Worm (Caenorhabditis elegans) whole organism, young adult: Measurements from ENCODE around the gene dnj-1.
A peak's percentile ranks its signal among the peaks of the same experiment; 100 is the strongest.

Source experiments
- B0035.1 ChIP-seq: sonication (generic microtip); optimal IDR thresholded peaks from 2 replicates; lab custom pipeline; 2016; ENCODE audit warnings: missing genetic modification characterization, mild to moderate bottlenecking, missing compliant biosample characterization, missing genotype, missing genetic modification reagents
- F23B12.7 ChIP-seq: sonication (generic microtip); optimal IDR thresholded peaks from 2 replicates; lab custom pipeline; 2017; ENCODE audit warnings: missing genetic modification characterization, mild to moderate bottlenecking, missing compliant biosample characterization, antibody characterized with exemption, moderate library complexity; ENCODE audit not compliant: insufficient read depth
- F52B5.7 ChIP-seq: sonication (generic microtip); optimal IDR thresholded peaks from 2 replicates; lab custom pipeline; 2016; ENCODE audit warnings: mild to moderate bottlenecking, missing genetic modification characterization, missing compliant biosample characterization
- F55B11.4 ChIP-seq: sonication (generic microtip); optimal IDR thresholded peaks from 2 replicates; lab custom pipeline; 2016; ENCODE audit warnings: missing compliant biosample characterization, missing genetic modification characterization, borderline replicate concordance; ENCODE audit not compliant: insufficient read depth
- F57A8.1 ChIP-seq: fragments of 200-800 bp; sonication (Bioruptor generic); optimal IDR thresholded peaks from 2 replicates; lab custom pipeline; 2018; ENCODE audit warnings: mild to moderate bottlenecking, missing genetic modification characterization, moderate library complexity, missing compliant biosample characterization
- F57C9.4 ChIP-seq: sonication (generic microtip); optimal IDR thresholded peaks from 2 replicates; lab custom pipeline; 2017; ENCODE audit warnings: mild to moderate bottlenecking, missing genetic modification characterization, missing compliant biosample characterization
- Y53G8AR.9 ChIP-seq: fragments of 200-800 bp; sonication (Bioruptor generic); conservative IDR thresholded peaks from 2 replicates; pipeline ENCODE4 v1.3.6; 2022; ENCODE audit warnings: missing genetic modification reagents, missing genetic modification characterization, missing compliant biosample characterization
- Y56A3A.18 ChIP-seq: fragments of 200-800 bp; sonication (Bioruptor generic); IDR thresholded peaks from 2 replicates; pipeline ENCODE4 v1.3.6; 2022; ENCODE audit warnings: missing genetic modification reagents, missing genetic modification characterization, missing compliant biosample characterization
- Y67H2A.10 ChIP-seq: fragments of 200-800 bp; sonication (Bioruptor generic); conservative IDR thresholded peaks from 2 replicates; pipeline ENCODE4 v1.3.6; 2022; ENCODE audit warnings: missing genetic modification reagents, missing genetic modification characterization, missing compliant biosample characterization
- Y79H2A.3 ChIP-seq: fragments of 200-800 bp; sonication (Bioruptor generic); conservative IDR thresholded peaks from 2 replicates; pipeline ENCODE4 v1.3.6; 2022; ENCODE audit warnings: missing genetic modification reagents, missing genetic modification characterization, missing compliant biosample characterization
- Y95B8A.8 ChIP-seq: fragments of 200-800 bp; sonication (Bioruptor generic); IDR thresholded peaks from 2 replicates; pipeline ENCODE4 v1.3.6; 2022; ENCODE audit warnings: missing genetic modification reagents, missing genetic modification characterization, missing compliant biosample characterization
- atf-7 ChIP-seq: sonication (generic microtip); optimal IDR thresholded peaks from 2 replicates; lab custom pipeline; 2017; ENCODE audit warnings: mild to moderate bottlenecking, missing genetic modification characterization, missing compliant biosample characterization
- athp-1 ChIP-seq: sonication (generic microtip); optimal IDR thresholded peaks from 2 replicates; lab custom pipeline; 2017; ENCODE audit warnings: mild to moderate bottlenecking, missing genetic modification characterization, missing compliant biosample characterization
- attf-3 ChIP-seq: fragments of 200-800 bp; sonication (Bioruptor generic); conservative IDR thresholded peaks from 2 replicates; pipeline ENCODE4 v1.3.6; 2022; ENCODE audit warnings: missing genetic modification reagents, missing genetic modification characterization, missing compliant biosample characterization
- attf-6 ChIP-seq: fragments of 200-800 bp; sonication (Bioruptor generic); IDR thresholded peaks from 2 replicates; pipeline ENCODE4 v1.3.6; 2022; ENCODE audit warnings: missing genetic modification reagents, missing genetic modification characterization, missing compliant biosample characterization
- ceh-27 ChIP-seq: fragments of 200-800 bp; sonication (Bioruptor generic); optimal IDR thresholded peaks from 2 replicates; lab custom pipeline; 2018; ENCODE audit warnings: mild to moderate bottlenecking, missing genetic modification characterization, moderate library complexity, missing compliant biosample characterization
- ceh-58 ChIP-seq: fragments of 200-800 bp; sonication (Bioruptor generic); IDR thresholded peaks from 2 replicates; pipeline ENCODE4 v1.3.6; 2022; ENCODE audit warnings: missing genetic modification characterization, missing compliant biosample characterization
- dox-1 ChIP-seq: fragments of 200-800 bp; sonication (Bioruptor generic); IDR thresholded peaks from 2 replicates; pipeline ENCODE4 v1.3.6; 2022; ENCODE audit warnings: missing genetic modification reagents, missing genetic modification characterization, missing compliant biosample characterization
- egl-18 ChIP-seq: fragments of 200-800 bp; sonication (Bioruptor generic); IDR thresholded peaks from 2 replicates; pipeline ENCODE4 v1.3.6; 2022; ENCODE audit warnings: missing genetic modification reagents, missing genetic modification characterization, missing compliant biosample characterization
- egrh-3 ChIP-seq: fragments of 200-800 bp; sonication (Bioruptor generic); IDR thresholded peaks from 2 replicates; pipeline ENCODE4 v1.3.6; 2022; ENCODE audit warnings: missing genetic modification reagents, missing genetic modification characterization, missing compliant biosample characterization
- ets-4 ChIP-seq: fragments of 200-800 bp; sonication (Bioruptor generic); optimal IDR thresholded peaks from 2 replicates; lab custom pipeline; 2018; ENCODE audit warnings: mild to moderate bottlenecking, missing genetic modification characterization, missing compliant biosample characterization
- fkh-3 ChIP-seq: sonication (generic microtip); optimal IDR thresholded peaks from 2 replicates; lab custom pipeline; 2016; ENCODE audit warnings: mild to moderate bottlenecking, missing genetic modification characterization, missing compliant biosample characterization
- hlh-26 ChIP-seq: fragments of 200-800 bp; sonication (Bioruptor generic); conservative IDR thresholded peaks from 2 replicates; pipeline ENCODE4 v1.3.6; 2022; ENCODE audit warnings: missing genetic modification reagents, missing genetic modification characterization, missing compliant biosample characterization
- hrde-1 ChIP-seq: sonication (generic microtip); optimal IDR thresholded peaks from 2 replicates; lab custom pipeline; 2016; ENCODE audit warnings: missing genetic modification characterization, mild to moderate bottlenecking, missing compliant biosample characterization, moderate library complexity, missing genotype, missing genetic modification reagents, borderline replicate concordance
- let-526 ChIP-seq: fragments of 200-800 bp; sonication (Bioruptor generic); IDR thresholded peaks from 2 replicates; pipeline ENCODE4 v1.3.6; 2022; ENCODE audit warnings: missing genetic modification reagents, missing genetic modification characterization, missing compliant biosample characterization
- lin-35 ChIP-seq, 3 experiments: fragments of 150-350 bp in 2 of 3; sonication (generic microtip) in 1 of 3; optimal IDR thresholded peaks; 2 replicates each; lab custom pipeline; 2014 to 2018; ENCODE audit warnings: missing biosample characterization in 3 of 3, missing genetic modification characterization in 3 of 3, missing genetic modification reagents in 3 of 3
- lin-40 ChIP-seq: sonication (generic microtip); optimal IDR thresholded peaks from 2 replicates; lab custom pipeline; 2016; ENCODE audit warnings: missing genetic modification characterization, mild to moderate bottlenecking, missing compliant biosample characterization, missing genotype, missing genetic modification reagents
- mcd-1 ChIP-seq: fragments of 200-800 bp; sonication (Bioruptor generic); IDR thresholded peaks from 2 replicates; pipeline ENCODE4 v1.3.6; 2022; ENCODE audit warnings: missing genetic modification reagents, missing genetic modification characterization, missing compliant biosample characterization
- mel-28 ChIP-seq: sonication (generic microtip); optimal IDR thresholded peaks from 2 replicates; lab custom pipeline; 2016; ENCODE audit warnings: borderline replicate concordance, mild to moderate bottlenecking, missing genetic modification characterization, missing compliant biosample characterization
- mxl-1 ChIP-seq: sonication (generic microtip); optimal IDR thresholded peaks from 2 replicates; lab custom pipeline; 2016; ENCODE audit warnings: missing genetic modification characterization, missing compliant biosample characterization
- nfya-1 ChIP-seq: sonication (generic microtip); optimal IDR thresholded peaks from 2 replicates; lab custom pipeline; 2017; ENCODE audit warnings: antibody characterized with exemption, missing compliant biosample characterization, missing genetic modification characterization, borderline replicate concordance; ENCODE audit not compliant: insufficient read depth
- nfya-2 ChIP-seq: fragments of 200-800 bp; sonication (Bioruptor generic); IDR thresholded peaks from 2 replicates; pipeline ENCODE4 v1.3.6; 2022; ENCODE audit warnings: missing genetic modification reagents, missing genetic modification characterization, missing compliant biosample characterization
- nhr-80 ChIP-seq: sonication (generic microtip); optimal IDR thresholded peaks from 2 replicates; lab custom pipeline; 2016; ENCODE audit warnings: missing genetic modification characterization, missing compliant biosample characterization
- nhr-90 ChIP-seq: sonication (generic microtip); optimal IDR thresholded peaks from 2 replicates; lab custom pipeline; 2016; ENCODE audit warnings: missing genotype, mild to moderate bottlenecking, missing genetic modification characterization, missing compliant biosample characterization
- rcor-1 ChIP-seq: fragments of 200-800 bp; sonication (Bioruptor generic); IDR thresholded peaks from 2 replicates; pipeline ENCODE4 v1.3.6; 2022; ENCODE audit warnings: missing genetic modification reagents, missing genetic modification characterization, missing compliant biosample characterization
- rec-8 ChIP-seq, 2 experiments: sonication (generic microtip); optimal IDR thresholded peaks; 2 replicates each; lab custom pipeline; 2016; ENCODE audit warnings: mild to moderate bottlenecking in 2 of 2, missing genetic modification characterization in 2 of 2, missing genetic modification reagents in 2 of 2, missing genotype in 2 of 2, missing biosample characterization in 1 of 2, missing compliant biosample characterization in 1 of 2, moderate library complexity in 1 of 2
- rpc-1 ChIP-seq, 2 experiments: fragments of 150-350 bp in 1 of 2; sonication (generic microtip) in 1 of 2; optimal IDR thresholded peaks; 2 replicates each; lab custom pipeline; 2014 to 2018; ENCODE audit warnings: missing biosample characterization in 1 of 2, missing genetic modification characterization in 1 of 2, missing genetic modification reagents in 1 of 2, missing genotype in 1 of 2
- sea-2 ChIP-seq: fragments of 200-800 bp; sonication (Bioruptor generic); IDR thresholded peaks from 2 replicates; pipeline ENCODE4 v1.3.6; 2022; ENCODE audit warnings: missing genetic modification characterization, missing compliant biosample characterization
- snpc-4 ChIP-seq, 5 experiments: fragments of 150-350 bp in 1 of 5; sonication (generic microtip) in 4 of 5; optimal IDR thresholded peaks; 2 replicates each; lab custom pipeline; 2014 to 2018; ENCODE audit warnings: missing genetic modification characterization in 5 of 5, missing biosample characterization in 3 of 5, antibody characterized with exemption in 2 of 5, mild to moderate bottlenecking in 2 of 5, missing compliant biosample characterization in 2 of 5, missing genotype in 2 of 5, moderate library complexity in 2 of 5, missing genetic modification reagents in 1 of 5
- somi-1 ChIP-seq: fragments of 200-800 bp; sonication (Bioruptor generic); optimal IDR thresholded peaks from 2 replicates; lab custom pipeline; 2018; ENCODE audit warnings: mild to moderate bottlenecking, missing genetic modification characterization, missing compliant biosample characterization
- unc-130 ChIP-seq: sonication (generic microtip); optimal IDR thresholded peaks from 2 replicates; lab custom pipeline; 2016; ENCODE audit warnings: missing genetic modification reagents, missing genetic modification characterization, missing compliant biosample characterization
- xnd-1 ChIP-seq: sonication (generic microtip); optimal IDR thresholded peaks from 2 replicates; lab custom pipeline; 2016; ENCODE audit warnings: missing genotype, missing genetic modification reagents, missing genetic modification characterization, missing compliant biosample characterization
- zfh-2 ChIP-seq: fragments of 200-800 bp; sonication (Bioruptor generic); conservative IDR thresholded peaks from 2 replicates; pipeline ENCODE4 v1.3.6; 2022; ENCODE audit warnings: missing genetic modification reagents, missing genetic modification characterization, missing compliant biosample characterization
- ztf-18 ChIP-seq: sonication (generic microtip); optimal IDR thresholded peaks from 2 replicates; lab custom pipeline; 2016; ENCODE audit warnings: missing genotype, mild to moderate bottlenecking, missing genetic modification characterization, missing compliant biosample characterization
- ztf-22 ChIP-seq: fragments of 200-800 bp; sonication (Bioruptor generic); optimal IDR thresholded peaks from 2 replicates; lab custom pipeline; 2018; ENCODE audit warnings: mild to moderate bottlenecking, missing genetic modification characterization, moderate library complexity, missing compliant biosample characterization
- ztf-26 ChIP-seq: sonication (generic microtip); optimal IDR thresholded peaks from 2 replicates; lab custom pipeline; 2017; ENCODE audit warnings: missing genetic modification characterization, missing compliant biosample characterization
- ztf-6 ChIP-seq: fragments of 200-800 bp; sonication (Bioruptor generic); IDR thresholded peaks from 2 replicates; pipeline ENCODE4 v1.3.6; 2022; ENCODE audit warnings: missing genetic modification reagents, missing genetic modification characterization, missing compliant biosample characterization

dnj-1 gene

DNA sequence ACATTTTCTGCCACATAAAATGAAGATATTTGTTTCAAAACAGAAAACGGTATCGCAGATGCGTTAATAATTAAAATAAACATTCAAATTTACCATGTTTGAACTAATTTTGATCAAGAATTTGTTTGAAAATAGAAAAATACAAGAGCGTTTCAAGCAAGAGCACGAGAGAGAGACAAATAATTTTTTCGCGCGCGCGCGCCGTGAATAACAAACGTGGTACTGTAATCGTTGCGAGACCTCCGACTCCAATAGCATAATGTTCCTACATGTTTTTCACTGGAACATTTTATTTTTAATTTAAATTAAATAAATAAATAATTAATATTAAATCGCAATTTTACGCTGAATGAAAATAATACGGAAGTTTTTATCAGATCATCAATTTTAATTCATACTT lies 38.2 kb downstream of the dnj-1 start, which contains the start of gene F54E12.2 (continued):
- TF ChIP-seq ztf-18 (tag; lab: Kevin White, UChicago) (no peak), nfya-2 (GFP tag; lab: Robert Waterston, UW) (no peak), mel-28 (tag; lab: Kevin White, UChicago) (no peak), ceh-58 (GFP tag; lab: Robert Waterston, UW) (no peak), mcd-1 (GFP tag; lab: Robert Waterston, UW) (peak; percentile 57; the same call in 1 of the 2 replicates), somi-1 (GFP tag; lab: Kevin White, UChicago) (no peak), unc-130 (GFP tag; lab: Kevin White, UChicago) (peak; percentile 90), ztf-22 (GFP tag; lab: Kevin White, UChicago) (no peak), dox-1 (GFP tag; lab: Robert Waterston, UW) (peak; percentile 89), snpc-4 (GFP tag; optimal IDR thresholded peaks at IDR 0.05; lab: Kevin White, UChicago) (no peak), snpc-4 (tag; optimal IDR thresholded peaks at IDR 0.05; lab: Kevin White, UChicago) (peak in 2 of 4 experiments; percentile 18 to 31), rpc-1 (optimal IDR thresholded peaks at IDR 0.05; lab: Kevin White, UChicago) (no peak), rpc-1 (tag; optimal IDR thresholded peaks at IDR 0.05; lab: Kevin White, UChicago) (no peak), Y95B8A.8 (GFP tag; lab: Robert Waterston, UW) (peak; percentile 95), sea-2 (no peak), atf-7 (no peak), nhr-90 (no peak), zfh-2 (GFP tag; lab: Robert Waterston, UW) (no peak), mxl-1 (no peak), fkh-3 (tag; lab: Kevin White, UChicago) (no peak), Y79H2A.3 (peak; percentile 90), nhr-80 (tag; lab: Kevin White, UChicago) (no peak), hrde-1 (no peak), egrh-3 (no peak), Y67H2A.10 (peak; percentile 35; the same call in 1 of the 2 replicates), F23B12.7 (tag; lab: Kevin White, UChicago) (peak; percentile 7), lin-40 (tag; lab: Kevin White, UChicago) (no peak), ceh-27 (GFP tag; lab: Kevin White, UChicago) (no peak), F55B11.4 (tag; lab: Kevin White, UChicago) (no peak), ets-4 (no peak), hlh-26 (GFP tag; lab: Robert Waterston, UW) (no peak), F52B5.7 (no peak), F57A8.1 (GFP tag; lab: Kevin White, UChicago) (no peak), athp-1 (peak; percentile 38), nfya-1 (tag; lab: Kevin White, UChicago) (no peak), lin-35 (GFP tag; optimal IDR thresholded peaks at IDR 0.05; lab: Kevin White, UChicago) (peak in 1 of 3 experiments; percentile 75), Y56A3A.18 (GFP tag; lab: Robert Waterston, UW) (no peak), F57C9.4 (tag; lab: Kevin White, UChicago) (no peak), B0035.1 (tag; lab: Kevin White, UChicago) (no peak), egl-18 (GFP tag; lab: Robert Waterston, UW) (no peak), rec-8 (tag; optimal IDR thresholded peaks at IDR 0.05; lab: Kevin White, UChicago) (no peak), ztf-6 (GFP tag; lab: Robert Waterston, UW) (no peak), rcor-1 (GFP tag; lab: Robert Waterston, UW) (peak; percentile 88), Y53G8AR.9 (GFP tag; lab: Robert Waterston, UW) (peak; percentile 86), ztf-26 (no peak), attf-6 (peak; percentile 68), let-526 (no peak), attf-3 (GFP tag; lab: Robert Waterston, UW) (0 out of 2 replicates have a peak, but pooled peaks have one; percentile 46), xnd-1 (tag; lab: Kevin White, UChicago) (peak; percentile 95)
